Worm (Caenorhabditis elegans) whole organism, early embryonic: ENCODE measurements around the gene ldp-1.
"Not testable (repeated sequence)": the region's sequence is repeated elsewhere in the genome, so short reads cannot be mapped to it uniquely, and the experiment has no call there.

Source experiments
- B0310.2 ChIP-seq: sonication (generic microtip); optimal IDR thresholded peaks from 2 replicates; lab custom pipeline; 2016; ENCODE audit warnings: mild to moderate bottlenecking, missing genetic modification characterization, missing compliant biosample characterization
- F13C5.2 ChIP-seq: sonication (generic microtip); optimal IDR thresholded peaks from 2 replicates; lab custom pipeline; 2017; ENCODE audit warnings: mild to moderate bottlenecking, missing genetic modification characterization, inconsistent platforms, missing compliant biosample characterization
- aly-1 ChIP-seq: sonication (generic microtip); optimal IDR thresholded peaks from 2 replicates; lab custom pipeline; 2016; ENCODE audit warnings: missing genetic modification characterization, missing compliant biosample characterization
- ama-1 ChIP-seq: fragments of 150-350 bp; optimal IDR thresholded peaks from 2 replicates; lab custom pipeline; 2014
- ceh-13 ChIP-seq: fragments of 200-800 bp; sonication (Bioruptor generic); optimal IDR thresholded peaks from 2 replicates; lab custom pipeline; 2018; ENCODE audit warnings: mild to moderate bottlenecking, missing genetic modification characterization, missing compliant biosample characterization
- ceh-36 ChIP-seq: sonication (generic microtip); optimal IDR thresholded peaks from 2 replicates; lab custom pipeline; 2016; ENCODE audit warnings: missing genetic modification characterization, inconsistent platforms, missing compliant biosample characterization
- ets-7 ChIP-seq: sonication (generic microtip); optimal IDR thresholded peaks from 2 replicates; lab custom pipeline; 2016; ENCODE audit warnings: missing genotype, missing genetic modification characterization, missing compliant biosample characterization
- flt-1 ChIP-seq: fragments of 200-800 bp; sonication (Bioruptor generic); IDR thresholded peaks from 2 replicates; pipeline ENCODE4 v1.3.6; 2022; ENCODE audit warnings: missing genetic modification characterization, missing compliant biosample characterization
- hmbx-1 ChIP-seq: sonication (generic microtip); optimal IDR thresholded peaks from 2 replicates; lab custom pipeline; 2016; ENCODE audit warnings: mild to moderate bottlenecking, missing genetic modification characterization, missing compliant biosample characterization
- hmg-4 ChIP-seq: fragments of 200-800 bp; sonication (Bioruptor generic); optimal IDR thresholded peaks from 2 replicates; lab custom pipeline; 2018; ENCODE audit warnings: mild to moderate bottlenecking, missing genetic modification characterization, missing compliant biosample characterization
- hnd-1 ChIP-seq: sonication (generic microtip); optimal IDR thresholded peaks from 2 replicates; lab custom pipeline; 2016; ENCODE audit warnings: missing genetic modification characterization, missing compliant biosample characterization
- pes-1 ChIP-seq: fragments of 200-800 bp; sonication (Bioruptor generic); IDR thresholded peaks from 2 replicates; pipeline ENCODE4 v1.3.6; 2022; ENCODE audit warnings: missing genetic modification reagents, missing genetic modification characterization, missing compliant biosample characterization
- scrt-1 ChIP-seq: fragments of 200-800 bp; sonication (Bioruptor generic); IDR thresholded peaks from 2 replicates; pipeline ENCODE4 v1.3.6; 2022; ENCODE audit warnings: missing genetic modification characterization, missing compliant biosample characterization
- sea-1 ChIP-seq: fragments of 200-800 bp; sonication (Bioruptor generic); conservative IDR thresholded peaks from 2 replicates; pipeline ENCODE4 v1.3.6; 2022; ENCODE audit warnings: missing genetic modification characterization, missing compliant biosample characterization
- tbx-11 ChIP-seq: fragments of 200-800 bp; sonication (Bioruptor generic); IDR thresholded peaks from 2 replicates; pipeline ENCODE4 v1.3.6; 2022; ENCODE audit warnings: missing genetic modification characterization, missing compliant biosample characterization
- tbx-37 ChIP-seq: fragments of 200-800 bp; sonication (Bioruptor generic); conservative IDR thresholded peaks from 2 replicates; pipeline ENCODE4 v1.3.6; 2022; ENCODE audit warnings: missing genetic modification reagents, missing genetic modification characterization, missing compliant biosample characterization
- tra-4 ChIP-seq: sonication (generic microtip); optimal IDR thresholded peaks from 2 replicates; lab custom pipeline; 2017; ENCODE audit warnings: missing genetic modification characterization, missing compliant biosample characterization

The ldp-1 gene

DNA sequence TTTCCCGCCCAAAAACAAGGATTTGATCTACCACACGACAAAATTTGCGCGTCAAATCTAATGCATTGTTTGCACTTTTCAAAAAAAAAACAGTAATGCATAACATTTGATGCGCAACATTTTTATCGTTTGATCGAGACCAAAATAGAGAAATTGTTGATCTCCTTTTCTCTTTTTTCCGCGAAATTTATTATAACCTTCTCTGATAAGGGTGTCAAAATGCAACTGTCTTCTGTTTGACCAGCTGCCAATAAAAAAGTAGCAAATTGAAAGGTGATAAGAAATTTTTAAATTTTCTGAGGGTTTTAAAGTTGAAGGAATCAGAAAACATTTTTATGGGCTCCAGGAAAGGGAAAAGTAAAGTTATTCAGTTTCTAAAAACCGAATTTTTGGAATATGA is 9.7 kb downstream of the ldp-1 start:
- TF ChIP-seq tbx-37 (GFP tag; lab: Robert Waterston, UW): no peak
- no peak for TF ChIP-seq tbx-11 (GFP tag; lab: Robert Waterston, UW)
- TF ChIP-seq hnd-1 (tag; lab: Kevin White, UChicago): no peak
- no peak for TF ChIP-seq scrt-1
- TF ChIP-seq ceh-13 (GFP tag; lab: Kevin White, UChicago): no peak
- no peak for TF ChIP-seq tra-4
- TF ChIP-seq ama-1 (lab: Kevin White, UChicago): no peak
- TF ChIP-seq ets-7 (tag; lab: Kevin White, UChicago): no peak
- no peak for TF ChIP-seq hmg-4 (GFP tag; lab: Kevin White, UChicago)
- no peak for TF ChIP-seq aly-1 (tag; lab: Kevin White, UChicago)

DNA sequence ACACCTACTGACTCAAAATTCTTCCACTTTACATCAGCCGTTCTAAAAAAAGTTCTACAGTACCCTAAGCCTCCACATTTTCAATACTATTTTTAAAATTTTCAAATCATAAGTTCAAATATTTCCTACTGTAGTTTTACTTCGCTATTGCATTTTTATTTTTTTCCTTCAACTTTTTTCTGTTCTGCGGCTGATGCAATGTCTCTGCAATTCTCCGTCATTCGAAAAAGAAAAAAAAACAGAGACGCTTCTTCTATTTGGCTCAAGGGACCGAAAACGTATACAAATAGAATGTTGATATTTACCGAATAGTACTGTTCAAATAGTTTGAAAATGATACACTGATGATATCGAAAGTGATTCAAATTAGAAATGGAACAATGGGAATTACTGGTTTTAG is 11.0 kb downstream of the ldp-1 start:
- no peak for TF ChIP-seq sea-1 (GFP tag; lab: Robert Waterston, UW)
- TF ChIP-seq tbx-11 (GFP tag; lab: Robert Waterston, UW): no peak
- TF ChIP-seq hnd-1 (tag; lab: Kevin White, UChicago): no peak
- no peak for TF ChIP-seq aly-1 (tag; lab: Kevin White, UChicago)
- TF ChIP-seq hmbx-1: no peak
- no peak for TF ChIP-seq ets-7 (tag; lab: Kevin White, UChicago)
- no peak for TF ChIP-seq flt-1 (GFP tag; lab: Robert Waterston, UW)
- TF ChIP-seq ama-1 (lab: Kevin White, UChicago): no peak
- no peak for TF ChIP-seq ceh-13 (GFP tag; lab: Kevin White, UChicago)
- TF ChIP-seq hmg-4 (GFP tag; lab: Kevin White, UChicago): no peak

ce11 chrV:2139918-2140317 is 12.6 kb downstream of the ldp-1 start, which contains the start of gene F22F7.7:
TSS of gene F22F7.7 (minus strand) at chrV:2140042.
- TF ChIP-seq sea-1 (GFP tag; lab: Robert Waterston, UW) (no peak), hmg-4 (GFP tag; lab: Kevin White, UChicago) (no peak), ama-1 (lab: Kevin White, UChicago) (no peak), hmbx-1 (no peak), ceh-13 (GFP tag; lab: Kevin White, UChicago) (no peak), scrt-1 (no peak), tbx-11 (GFP tag; lab: Robert Waterston, UW) (no peak), hnd-1 (tag; lab: Kevin White, UChicago) (no peak), aly-1 (tag; lab: Kevin White, UChicago) (no peak), tra-4 (no peak), tbx-37 (GFP tag; lab: Robert Waterston, UW) (no peak), B0310.2 (tag; lab: Kevin White, UChicago) (no peak), F13C5.2 (tag; lab: Kevin White, UChicago) (no peak), ceh-36 (no peak), pes-1 (GFP tag; lab: Robert Waterston, UW) (no peak), flt-1 (GFP tag; lab: Robert Waterston, UW) (no peak), ets-7 (tag; lab: Kevin White, UChicago) (no peak)

ce11 chrV:2144408-2144807 is 17.1 kb downstream of the ldp-1 start, which contains the start of gene F22F7.12:
TSS of gene F22F7.12 (minus strand) at chrV:2144508.
- TF ChIP-seq tbx-37 (GFP tag; lab: Robert Waterston, UW); aly-1 (tag; lab: Kevin White, UChicago); hmg-4 (GFP tag; lab: Kevin White, UChicago): not testable (repeated sequence)

DNA sequence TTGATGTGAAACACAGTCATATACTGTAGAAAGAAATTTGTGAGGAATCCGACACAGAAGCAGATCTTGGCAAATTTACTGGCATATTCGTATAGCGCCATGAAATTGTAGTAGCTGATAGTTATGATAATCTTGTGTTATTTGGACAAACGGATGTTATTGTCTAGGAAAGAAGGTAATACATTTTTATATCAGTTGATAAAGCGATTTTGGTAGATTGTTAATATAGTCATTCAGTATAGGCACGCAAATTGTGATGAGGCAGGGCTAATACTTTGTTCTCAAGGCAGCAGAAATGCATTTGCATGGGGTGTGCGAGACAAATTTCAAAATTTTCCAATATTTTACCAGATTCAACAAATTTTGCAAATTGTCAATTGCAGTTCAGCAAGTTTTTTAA is 18.7 kb downstream of the ldp-1 start, which contains the start of gene str-52:
Gene str-52 (minus strand): TSS at position 101 of the 400 bp plus-strand sequence.
- TF ChIP-seq ama-1 (lab: Kevin White, UChicago) (no peak), ets-7 (tag; lab: Kevin White, UChicago) (no peak), scrt-1 (no peak), hnd-1 (tag; lab: Kevin White, UChicago) (no peak), ceh-36 (no peak), aly-1 (tag; lab: Kevin White, UChicago) (no peak), pes-1 (GFP tag; lab: Robert Waterston, UW) (no peak), ceh-13 (GFP tag; lab: Kevin White, UChicago) (no peak), B0310.2 (tag; lab: Kevin White, UChicago) (no peak), tbx-11 (GFP tag; lab: Robert Waterston, UW) (no peak), flt-1 (GFP tag; lab: Robert Waterston, UW) (no peak), tra-4 (no peak), sea-1 (GFP tag; lab: Robert Waterston, UW) (no peak), hmg-4 (GFP tag; lab: Kevin White, UChicago) (no peak)

DNA sequence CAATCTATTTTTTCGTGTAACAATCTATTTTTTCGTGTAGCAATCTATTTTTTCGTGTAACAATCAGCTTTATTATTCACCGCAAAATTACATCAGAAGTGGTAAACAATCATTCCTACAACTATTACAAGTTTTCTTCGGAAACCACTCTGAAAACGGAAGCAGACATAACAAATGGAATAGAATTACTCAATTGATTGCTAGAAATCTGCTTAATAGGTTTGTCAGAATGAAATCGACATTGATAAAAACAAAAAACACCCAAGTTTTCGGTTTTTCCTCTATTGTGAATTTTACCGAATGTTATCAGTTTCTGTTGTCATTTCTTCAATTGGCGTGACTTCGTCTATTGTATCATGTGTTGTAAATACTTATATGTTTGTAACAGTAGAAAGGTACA is 19.5 kb downstream of the ldp-1 start, which contains the start of gene srbc-20:
Gene srbc-20 (plus strand): TSS at position 301 of the 400 bp plus-strand sequence.
- TF ChIP-seq ceh-13 (GFP tag; lab: Kevin White, UChicago): no peak
- TF ChIP-seq ama-1 (lab: Kevin White, UChicago): no peak
- no peak for TF ChIP-seq tbx-11 (GFP tag; lab: Robert Waterston, UW)
- no peak for TF ChIP-seq flt-1 (GFP tag; lab: Robert Waterston, UW)
- no peak for TF ChIP-seq hnd-1 (tag; lab: Kevin White, UChicago)
- TF ChIP-seq hmbx-1: no peak
- TF ChIP-seq scrt-1: no peak
- TF ChIP-seq ceh-36: no peak
- TF ChIP-seq pes-1 (GFP tag; lab: Robert Waterston, UW): no peak
- no peak for TF ChIP-seq sea-1 (GFP tag; lab: Robert Waterston, UW)
- no peak for TF ChIP-seq B0310.2 (tag; lab: Kevin White, UChicago)
- TF ChIP-seq ets-7 (tag; lab: Kevin White, UChicago): no peak
- no peak for TF ChIP-seq aly-1 (tag; lab: Kevin White, UChicago)
- TF ChIP-seq hmg-4 (GFP tag; lab: Kevin White, UChicago): no peak
- TF ChIP-seq F13C5.2 (tag; lab: Kevin White, UChicago): no peak
- no peak for TF ChIP-seq tbx-37 (GFP tag; lab: Robert Waterston, UW)

- TF ChIP-seq tbx-11 (GFP tag; lab: Robert Waterston, UW) (no peak), B0310.2 (tag; lab: Kevin White, UChicago) (no peak), scrt-1 (no peak), ceh-13 (GFP tag; lab: Kevin White, UChicago) (no peak), ceh-36 (no peak), hmg-4 (GFP tag; lab: Kevin White, UChicago) (no peak), flt-1 (GFP tag; lab: Robert Waterston, UW) (no peak)
Observed at ce11 chrV:2149432-2149831, 22.1 kb downstream of the ldp-1 start, which contains the start of gene C45H4.21. TSS of gene C45H4.21 (minus strand) at chrV:2149532.
